Worm (Caenorhabditis elegans) whole organism, young adult: ENCODE measurements around the gene npr-41.

ENCODE experiments used
- B0261.1 ChIP-seq: sonication (generic microtip); optimal IDR thresholded peaks from 2 replicates; lab custom pipeline; 2016; ENCODE audit warnings: mild to moderate bottlenecking, missing genetic modification characterization, moderate library complexity, missing compliant biosample characterization
- B0336.3 ChIP-seq: fragments of 200-800 bp; sonication (Bioruptor generic); IDR thresholded peaks from 2 replicates; pipeline ENCODE4 v1.3.6; 2022; ENCODE audit warnings: missing genetic modification characterization, missing compliant biosample characterization
- C06A6.2 ChIP-seq: fragments of 200-800 bp; sonication (Bioruptor generic); conservative IDR thresholded peaks from 2 replicates; pipeline ENCODE4 v1.3.6; 2022; ENCODE audit warnings: missing genetic modification characterization, missing compliant biosample characterization
- D2030.7 ChIP-seq: fragments of 200-800 bp; sonication (Bioruptor generic); IDR thresholded peaks from 2 replicates; pipeline ENCODE4 v1.3.6; 2022; ENCODE audit warnings: missing genetic modification reagents, missing genetic modification characterization, missing compliant biosample characterization
- F10E7.11 ChIP-seq: sonication (generic microtip); optimal IDR thresholded peaks from 2 replicates; lab custom pipeline; 2017; ENCODE audit warnings: mild to moderate bottlenecking, missing genetic modification characterization, moderate library complexity, missing compliant biosample characterization
- F22D6.2 ChIP-seq: sonication (generic microtip); optimal IDR thresholded peaks from 2 replicates; lab custom pipeline; 2016; ENCODE audit warnings: mild to moderate bottlenecking, missing genetic modification characterization, missing compliant biosample characterization
- F33H1.4 ChIP-seq: fragments of 200-800 bp; sonication (Bioruptor generic); IDR thresholded peaks from 2 replicates; pipeline ENCODE4 v1.3.6; 2022; ENCODE audit warnings: missing genetic modification reagents, missing genetic modification characterization, missing compliant biosample characterization
- F37B4.10 ChIP-seq: fragments of 200-800 bp; sonication (Bioruptor generic); IDR thresholded peaks from 2 replicates; pipeline ENCODE4 v1.3.6; 2022; ENCODE audit warnings: missing genetic modification characterization, missing compliant biosample characterization
- F52B5.7 ChIP-seq: sonication (generic microtip); optimal IDR thresholded peaks from 2 replicates; lab custom pipeline; 2016; ENCODE audit warnings: mild to moderate bottlenecking, missing genetic modification characterization, missing compliant biosample characterization
- F57A8.1 ChIP-seq: fragments of 200-800 bp; sonication (Bioruptor generic); optimal IDR thresholded peaks from 2 replicates; lab custom pipeline; 2018; ENCODE audit warnings: mild to moderate bottlenecking, missing genetic modification characterization, moderate library complexity, missing compliant biosample characterization
- K12H6.12 ChIP-seq: fragments of 200-800 bp; sonication (Bioruptor generic); optimal IDR thresholded peaks from 2 replicates; lab custom pipeline; 2018; ENCODE audit warnings: mild to moderate bottlenecking, missing genetic modification characterization, missing compliant biosample characterization
- Y56A3A.18 ChIP-seq: fragments of 200-800 bp; sonication (Bioruptor generic); IDR thresholded peaks from 2 replicates; pipeline ENCODE4 v1.3.6; 2022; ENCODE audit warnings: missing genetic modification reagents, missing genetic modification characterization, missing compliant biosample characterization
- Y67H2A.10 ChIP-seq: fragments of 200-800 bp; sonication (Bioruptor generic); conservative IDR thresholded peaks from 2 replicates; pipeline ENCODE4 v1.3.6; 2022; ENCODE audit warnings: missing genetic modification reagents, missing genetic modification characterization, missing compliant biosample characterization
- Y95B8A.8 ChIP-seq: fragments of 200-800 bp; sonication (Bioruptor generic); IDR thresholded peaks from 2 replicates; pipeline ENCODE4 v1.3.6; 2022; ENCODE audit warnings: missing genetic modification reagents, missing genetic modification characterization, missing compliant biosample characterization
- ZK185.1 ChIP-seq: sonication (generic microtip); optimal IDR thresholded peaks from 2 replicates; lab custom pipeline; 2016; ENCODE audit warnings: mild to moderate bottlenecking, missing genetic modification characterization, missing compliant biosample characterization; ENCODE audit not compliant: poor library complexity, severe bottlenecking
- atf-7 ChIP-seq: sonication (generic microtip); optimal IDR thresholded peaks from 2 replicates; lab custom pipeline; 2017; ENCODE audit warnings: mild to moderate bottlenecking, missing genetic modification characterization, missing compliant biosample characterization
- athp-1 ChIP-seq: sonication (generic microtip); optimal IDR thresholded peaks from 2 replicates; lab custom pipeline; 2017; ENCODE audit warnings: mild to moderate bottlenecking, missing genetic modification characterization, missing compliant biosample characterization
- cebp-2 ChIP-seq: fragments of 200-800 bp; sonication (Bioruptor generic); IDR thresholded peaks from 2 replicates; pipeline ENCODE4 v1.3.6; 2022; ENCODE audit warnings: missing genetic modification characterization, missing compliant biosample characterization
- ceh-100 ChIP-seq: fragments of 200-800 bp; sonication (Bioruptor generic); IDR thresholded peaks from 2 replicates; pipeline ENCODE4 v1.3.6; 2022; ENCODE audit warnings: missing genetic modification reagents, missing genetic modification characterization, missing compliant biosample characterization
- ceh-27 ChIP-seq: fragments of 200-800 bp; sonication (Bioruptor generic); optimal IDR thresholded peaks from 2 replicates; lab custom pipeline; 2018; ENCODE audit warnings: mild to moderate bottlenecking, missing genetic modification characterization, moderate library complexity, missing compliant biosample characterization
- ceh-79 ChIP-seq: sonication (generic microtip); optimal IDR thresholded peaks from 2 replicates; lab custom pipeline; 2017; ENCODE audit warnings: mild to moderate bottlenecking, missing genetic modification characterization, missing compliant biosample characterization
- dox-1 ChIP-seq: fragments of 200-800 bp; sonication (Bioruptor generic); IDR thresholded peaks from 2 replicates; pipeline ENCODE4 v1.3.6; 2022; ENCODE audit warnings: missing genetic modification reagents, missing genetic modification characterization, missing compliant biosample characterization
- dpff-1 ChIP-seq: sonication (generic microtip); optimal IDR thresholded peaks from 2 replicates; lab custom pipeline; 2017; ENCODE audit warnings: mild to moderate bottlenecking, missing genetic modification characterization, missing compliant biosample characterization
- dpl-1 ChIP-seq: fragments of 150-350 bp; optimal IDR thresholded peaks from 2 replicates; lab custom pipeline; 2014; ENCODE audit warnings: missing biosample characterization, missing genetic modification reagents, missing genetic modification characterization
- hlh-26 ChIP-seq: fragments of 200-800 bp; sonication (Bioruptor generic); conservative IDR thresholded peaks from 2 replicates; pipeline ENCODE4 v1.3.6; 2022; ENCODE audit warnings: missing genetic modification reagents, missing genetic modification characterization, missing compliant biosample characterization
- hmg-1.2 ChIP-seq: fragments of 200-800 bp; sonication (Bioruptor generic); IDR thresholded peaks from 2 replicates; pipeline ENCODE4 v1.3.6; 2022; ENCODE audit warnings: missing genetic modification reagents, missing genetic modification characterization, missing compliant biosample characterization
- hmg-20 ChIP-seq: fragments of 200-800 bp; sonication (Bioruptor generic); IDR thresholded peaks from 2 replicates; pipeline ENCODE4 v1.3.6; 2022; ENCODE audit warnings: missing genetic modification reagents, missing genetic modification characterization, missing compliant biosample characterization
- hrde-1 ChIP-seq: sonication (generic microtip); optimal IDR thresholded peaks from 2 replicates; lab custom pipeline; 2016; ENCODE audit warnings: missing genetic modification characterization, mild to moderate bottlenecking, missing compliant biosample characterization, moderate library complexity, missing genotype, missing genetic modification reagents, borderline replicate concordance
- hsf-1 ChIP-seq: fragments of 200-800 bp; sonication (Bioruptor generic); IDR thresholded peaks from 2 replicates; pipeline ENCODE4 v1.3.6; 2022; ENCODE audit warnings: missing genetic modification reagents, missing genetic modification characterization, missing compliant biosample characterization
- let-526 ChIP-seq: fragments of 200-800 bp; sonication (Bioruptor generic); IDR thresholded peaks from 2 replicates; pipeline ENCODE4 v1.3.6; 2022; ENCODE audit warnings: missing genetic modification reagents, missing genetic modification characterization, missing compliant biosample characterization
- lin-26 ChIP-seq: fragments of 200-800 bp; sonication (Bioruptor generic); IDR thresholded peaks from 2 replicates; pipeline ENCODE4 v1.3.6; 2022; ENCODE audit warnings: missing genetic modification reagents, missing genetic modification characterization, missing compliant biosample characterization
- lin-35 ChIP-seq, 3 experiments: fragments of 150-350 bp in 2 of 3; sonication (generic microtip) in 1 of 3; optimal IDR thresholded peaks; 2 replicates each; lab custom pipeline; 2014 to 2018; ENCODE audit warnings: missing biosample characterization in 3 of 3, missing genetic modification characterization in 3 of 3, missing genetic modification reagents in 3 of 3
- mes-4 ChIP-seq: sonication (generic microtip); optimal IDR thresholded peaks from 2 replicates; lab custom pipeline; 2016; ENCODE audit warnings: missing genotype, missing genetic modification characterization, missing compliant biosample characterization
- nhr-27 ChIP-seq: fragments of 200-800 bp; sonication (Bioruptor generic); optimal IDR thresholded peaks from 2 replicates; lab custom pipeline; 2018; ENCODE audit warnings: mild to moderate bottlenecking, missing genetic modification characterization, moderate library complexity, missing compliant biosample characterization
- pbrm-1 ChIP-seq: fragments of 200-800 bp; sonication (Bioruptor generic); IDR thresholded peaks from 2 replicates; pipeline ENCODE4 v1.3.6; 2022; ENCODE audit warnings: missing genetic modification reagents, missing genetic modification characterization, missing compliant biosample characterization
- snpc-1.1 ChIP-seq: sonication (generic microtip); optimal IDR thresholded peaks from 2 replicates; lab custom pipeline; 2017; ENCODE audit warnings: missing genetic modification characterization, mild to moderate bottlenecking, missing compliant biosample characterization, antibody characterized with exemption, moderate library complexity, missing genotype, missing genetic modification reagents; ENCODE audit not compliant: insufficient read depth
- snpc-1.3 ChIP-seq: sonication (generic microtip); optimal IDR thresholded peaks from 2 replicates; lab custom pipeline; 2017; ENCODE audit warnings: missing genetic modification characterization, mild to moderate bottlenecking, missing compliant biosample characterization, antibody characterized with exemption, moderate library complexity, missing genotype, missing genetic modification reagents; ENCODE audit not compliant: insufficient read depth
- snpc-3.4 ChIP-seq: sonication (generic microtip); optimal IDR thresholded peaks from 2 replicates; lab custom pipeline; 2017; ENCODE audit warnings: missing genetic modification characterization, mild to moderate bottlenecking, missing compliant biosample characterization, antibody characterized with exemption, moderate library complexity, missing genotype, missing genetic modification reagents
- tbp1 ChIP-seq: fragments of 200-800 bp; sonication (Bioruptor generic); optimal IDR thresholded peaks from 2 replicates; lab custom pipeline; 2018; ENCODE audit warnings: mild to moderate bottlenecking, missing genetic modification characterization, missing compliant biosample characterization
- tbx-9 ChIP-seq: sonication (generic microtip); optimal IDR thresholded peaks from 2 replicates; lab custom pipeline; 2016; ENCODE audit warnings: borderline replicate concordance, missing genetic modification characterization, inconsistent platforms, missing compliant biosample characterization
- tlf-1 ChIP-seq: fragments of 200-800 bp; sonication (Bioruptor generic); optimal IDR thresholded peaks from 2 replicates; lab custom pipeline; 2018; ENCODE audit warnings: mild to moderate bottlenecking, missing genetic modification characterization, missing compliant biosample characterization
- unc-130 ChIP-seq: sonication (generic microtip); optimal IDR thresholded peaks from 2 replicates; lab custom pipeline; 2016; ENCODE audit warnings: missing genetic modification reagents, missing genetic modification characterization, missing compliant biosample characterization
- unc-62 ChIP-seq: fragments of 150-350 bp; optimal IDR thresholded peaks from 2 replicates; lab custom pipeline; 2014; ENCODE audit warnings: missing biosample characterization, missing genetic modification reagents, missing genetic modification characterization
- zfh-2 ChIP-seq: fragments of 200-800 bp; sonication (Bioruptor generic); conservative IDR thresholded peaks from 2 replicates; pipeline ENCODE4 v1.3.6; 2022; ENCODE audit warnings: missing genetic modification reagents, missing genetic modification characterization, missing compliant biosample characterization
- ztf-3 ChIP-seq: fragments of 200-800 bp; sonication (Bioruptor generic); optimal IDR thresholded peaks from 2 replicates; lab custom pipeline; 2018; ENCODE audit warnings: mild to moderate bottlenecking, missing genetic modification characterization, missing compliant biosample characterization

The npr-41 gene

ce11 chrII:11510373-11510772 lies at the start of gene npr-41:
Gene npr-41 (plus strand): TSS chrII:11510673.
- TF ChIP-seq ceh-27 (GFP tag; lab: Kevin White, UChicago) = no peak
- no peak for TF ChIP-seq K12H6.12 (tag; lab: Kevin White, UChicago)
- no peak for TF ChIP-seq tbp1
- TF ChIP-seq zfh-2 = no peak
- no peak for TF ChIP-seq F57A8.1 (GFP tag; lab: Kevin White, UChicago)
- TF ChIP-seq F52B5.7 (tag; lab: Kevin White, UChicago) = no peak
- TF ChIP-seq lin-35 (GFP tag; optimal IDR thresholded peaks at IDR 0.05; lab: Kevin White, UChicago) = no peak
- no peak for TF ChIP-seq mes-4 (tag; lab: Kevin White, UChicago)
- TF ChIP-seq pbrm-1 (GFP tag; lab: Robert Waterston, UW) = no peak
- TF ChIP-seq, all 124 proteins: peak for 0

ce11 chrII:11463899-11464298 lies 46.6 kb upstream of the npr-41 start:
- TF ChIP-seq hrde-1 (tag; lab: Kevin White, UChicago) (no peak), hlh-26 (GFP tag; lab: Robert Waterston, UW) (no peak), F37B4.10 (GFP tag; lab: Robert Waterston, UW) (no peak), dpff-1 (tag; lab: Kevin White, UChicago) (no peak), dox-1 (GFP tag; lab: Robert Waterston, UW) (no peak), unc-62 (GFP tag; lab: Kevin White, UChicago) (no peak), ceh-79 (tag; lab: Kevin White, UChicago) (no peak), snpc-1.3 (tag; lab: Kevin White, UChicago) (no peak), F22D6.2 (tag; lab: Kevin White, UChicago) (no peak)

ce11 chrII:11464427-11464944 lies 46.0 kb upstream of the npr-41 start, which contains the start of the genes aars-1 and rga-1:
Gene aars-1 (minus strand): TSS chrII:11464497.
Gene rga-1 (plus strand): TSS chrII:11464894.
- TF ChIP-seq ceh-79 (tag; lab: Kevin White, UChicago) = no peak
- TF ChIP-seq C06A6.2 = no peak
- no peak for TF ChIP-seq cebp-2
- no peak for TF ChIP-seq Y67H2A.10 (GFP tag; lab: Robert Waterston, UW)
- no peak for TF ChIP-seq hrde-1 (tag; lab: Kevin White, UChicago)
- no peak for TF ChIP-seq snpc-1.1 (tag; lab: Kevin White, UChicago)
- TF ChIP-seq let-526 (GFP tag; lab: Robert Waterston, UW) = no peak
- TF ChIP-seq tlf-1 (GFP tag; lab: Kevin White, UChicago) = no peak
- TF ChIP-seq D2030.7 (GFP tag; lab: Robert Waterston, UW) = no peak
- no peak for TF ChIP-seq Y95B8A.8 (GFP tag; lab: Robert Waterston, UW)
- TF ChIP-seq ZK185.1 = peak; percentile 45
- no peak for TF ChIP-seq dpl-1 (GFP tag; lab: Kevin White, UChicago)
- no peak for TF ChIP-seq ztf-3
- TF ChIP-seq nhr-27 (tag; lab: Kevin White, UChicago) = no peak
- TF ChIP-seq F33H1.4 (GFP tag; lab: Robert Waterston, UW) = no peak
- TF ChIP-seq athp-1 (tag; lab: Kevin White, UChicago) = no peak
- no peak for TF ChIP-seq Y56A3A.18 (GFP tag; lab: Robert Waterston, UW)
- TF ChIP-seq hmg-20 (GFP tag; lab: Robert Waterston, UW) = no peak
- TF ChIP-seq atf-7 (tag; lab: Kevin White, UChicago) = peak; percentile 41
- no peak for TF ChIP-seq B0261.1
- TF ChIP-seq B0336.3 (GFP tag; lab: Robert Waterston, UW) = peak; percentile 52; the same call in 1 of the 2 replicates
- TF ChIP-seq ceh-27 (GFP tag; lab: Kevin White, UChicago) = no peak
- TF ChIP-seq snpc-3.4 = no peak
- no peak for TF ChIP-seq unc-130 (GFP tag; lab: Kevin White, UChicago)
- peak; percentile 66; the same call in 1 of the 2 replicates for TF ChIP-seq hmg-1.2 (GFP tag; lab: Robert Waterston, UW)
- TF ChIP-seq lin-26 (GFP tag; lab: Robert Waterston, UW) = 0 out of 2 replicates have a peak, but pooled peaks have one; percentile 36
- TF ChIP-seq ceh-100 = no peak
- TF ChIP-seq F10E7.11 = no peak
- TF ChIP-seq hsf-1 (GFP tag; lab: Robert Waterston, UW) = no peak
- no peak for TF ChIP-seq tbx-9 (tag; lab: Kevin White, UChicago)
